Worm (Caenorhabditis elegans): Measurements from ENCODE around the gene best-14.

The best-14 gene

DNA sequence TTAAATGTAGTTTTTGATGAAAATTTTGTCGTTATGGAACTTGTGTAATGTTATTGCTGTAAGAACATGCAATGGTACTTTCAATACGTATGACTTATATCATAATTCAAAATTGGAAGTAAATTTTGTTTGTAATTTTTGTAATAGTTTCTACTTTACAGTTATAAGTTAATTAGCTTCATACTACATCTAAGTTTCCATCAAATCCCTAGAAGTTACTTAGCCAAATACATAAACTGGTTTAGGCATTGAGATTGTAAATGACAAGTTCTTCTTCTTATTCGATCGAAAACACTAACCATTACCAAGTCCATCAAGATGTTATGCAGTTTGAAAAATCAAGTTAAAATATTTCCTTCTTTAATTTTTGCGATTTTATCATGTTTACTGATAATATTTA is 8.1 kb upstream of the best-14 start, which contains the start of gene F32G8.2:
TSS of gene F32G8.2 (plus strand) at position 301 of the 400 bp plus-strand sequence.
- TF ChIP-seq sea-1 (GFP tag; conservative IDR thresholded peaks at IDR 0.05) (no peak), F13C5.2 (tag; optimal IDR thresholded peaks at IDR 0.05) (no peak), scrt-1 (GFP tag; IDR thresholded peaks at IDR 0.05) (no peak), ceh-36 (tag; optimal IDR thresholded peaks at IDR 0.05) (no peak), flt-1 (GFP tag; IDR thresholded peaks at IDR 0.05) (no peak), tra-4 (tag; optimal IDR thresholded peaks at IDR 0.05) (no peak), hmg-4 (GFP tag; optimal IDR thresholded peaks at IDR 0.05) (no peak), ets-7 (tag; optimal IDR thresholded peaks at IDR 0.05) (no peak), ama-1 (optimal IDR thresholded peaks at IDR 0.05) (no peak), hmbx-1 (tag; optimal IDR thresholded peaks at IDR 0.05) (no peak), tbx-37 (GFP tag; conservative IDR thresholded peaks at IDR 0.05) (no peak), pes-1 (GFP tag; IDR thresholded peaks at IDR 0.05) (no peak), ceh-13 (GFP tag; optimal IDR thresholded peaks at IDR 0.05) (no peak), hnd-1 (tag; optimal IDR thresholded peaks at IDR 0.05) (no peak), tbx-11 (GFP tag; IDR thresholded peaks at IDR 0.05) (no peak), aly-1 (tag; optimal IDR thresholded peaks at IDR 0.05) (no peak), B0310.2 (tag; optimal IDR thresholded peaks at IDR 0.05) (no peak)

DNA sequence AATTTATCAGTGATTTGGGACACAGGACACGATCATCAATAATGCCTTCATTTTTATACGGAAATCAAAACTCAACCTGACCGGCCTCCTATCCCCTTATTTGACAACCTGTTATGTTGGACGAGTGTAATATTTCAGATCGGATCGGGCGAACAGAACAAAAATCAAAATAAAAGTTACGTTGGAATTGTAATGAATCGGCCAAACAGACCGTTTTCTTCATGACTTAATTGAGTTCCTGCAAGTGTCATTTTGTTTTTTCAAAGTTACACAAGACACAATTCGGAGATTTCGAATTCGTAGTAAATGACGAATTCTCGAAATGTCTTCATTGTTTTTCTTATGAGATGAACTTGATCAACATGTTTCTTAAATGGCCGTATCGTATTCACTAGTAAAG is 2.5 kb upstream of the best-14 start, which contains the start of gene F32G8.3:
TSS of gene F32G8.3 (minus strand) at position 101 of the 400 bp plus-strand sequence.
- TF ChIP-seq ets-7 (tag; optimal IDR thresholded peaks at IDR 0.05) = no peak
- TF ChIP-seq ceh-36 (tag; optimal IDR thresholded peaks at IDR 0.05) = no peak
- no peak for TF ChIP-seq F13C5.2 (tag; optimal IDR thresholded peaks at IDR 0.05)
- no peak for TF ChIP-seq scrt-1 (GFP tag; IDR thresholded peaks at IDR 0.05)
- no peak for TF ChIP-seq pes-1 (GFP tag; IDR thresholded peaks at IDR 0.05)
- no peak for TF ChIP-seq tbx-37 (GFP tag; conservative IDR thresholded peaks at IDR 0.05)
- TF ChIP-seq flt-1 (GFP tag; IDR thresholded peaks at IDR 0.05) = no peak
- TF ChIP-seq B0310.2 (tag; optimal IDR thresholded peaks at IDR 0.05) = no peak
- TF ChIP-seq hmbx-1 (tag; optimal IDR thresholded peaks at IDR 0.05) = no peak
- TF ChIP-seq sea-1 (GFP tag; conservative IDR thresholded peaks at IDR 0.05) = no peak
- TF ChIP-seq hmg-4 (GFP tag; optimal IDR thresholded peaks at IDR 0.05) = no peak
- TF ChIP-seq ama-1 (optimal IDR thresholded peaks at IDR 0.05) = no peak
- TF ChIP-seq hnd-1 (tag; optimal IDR thresholded peaks at IDR 0.05) = no peak
- no peak for TF ChIP-seq tbx-11 (GFP tag; IDR thresholded peaks at IDR 0.05)
- TF ChIP-seq aly-1 (tag; optimal IDR thresholded peaks at IDR 0.05) = no peak
- TF ChIP-seq ceh-13 (GFP tag; optimal IDR thresholded peaks at IDR 0.05) = no peak

DNA sequence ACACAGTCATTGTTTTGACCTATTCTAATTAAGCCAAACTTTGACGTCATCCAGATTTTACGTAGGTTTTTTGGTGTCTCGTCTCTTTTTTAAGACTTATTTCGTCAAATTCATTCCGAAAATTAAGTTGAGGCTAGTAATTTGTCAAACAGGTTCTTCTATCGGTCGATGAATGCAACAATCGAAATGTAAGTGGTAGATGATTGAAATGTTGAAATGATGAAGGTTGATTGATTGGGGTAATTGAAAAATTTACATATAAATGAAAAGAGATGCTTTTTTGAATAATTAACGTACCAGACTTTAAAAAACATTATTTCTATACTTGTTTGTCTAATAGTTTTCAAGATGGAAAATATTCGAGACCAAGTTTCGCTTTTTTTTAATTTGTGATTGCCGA is 1.4 kb upstream of the best-14 start:
- TF ChIP-seq sea-1 (GFP tag; conservative IDR thresholded peaks at IDR 0.05) = no peak
- no peak for TF ChIP-seq ceh-13 (GFP tag; optimal IDR thresholded peaks at IDR 0.05)
- no peak for TF ChIP-seq ceh-36 (tag; optimal IDR thresholded peaks at IDR 0.05)
- TF ChIP-seq aly-1 (tag; optimal IDR thresholded peaks at IDR 0.05) = no peak
- TF ChIP-seq B0310.2 (tag; optimal IDR thresholded peaks at IDR 0.05) = no peak
- TF ChIP-seq flt-1 (GFP tag; IDR thresholded peaks at IDR 0.05) = no peak
- TF ChIP-seq F13C5.2 (tag; optimal IDR thresholded peaks at IDR 0.05) = no peak
- no peak for TF ChIP-seq hmg-4 (GFP tag; optimal IDR thresholded peaks at IDR 0.05)
- TF ChIP-seq hmbx-1 (tag; optimal IDR thresholded peaks at IDR 0.05) = no peak
- no peak for TF ChIP-seq ama-1 (optimal IDR thresholded peaks at IDR 0.05)
- no peak for TF ChIP-seq pes-1 (GFP tag; IDR thresholded peaks at IDR 0.05)
- TF ChIP-seq ets-7 (tag; optimal IDR thresholded peaks at IDR 0.05) = no peak
- no peak for TF ChIP-seq tbx-11 (GFP tag; IDR thresholded peaks at IDR 0.05)
- TF ChIP-seq scrt-1 (GFP tag; IDR thresholded peaks at IDR 0.05) = no peak
- TF ChIP-seq tbx-37 (GFP tag; conservative IDR thresholded peaks at IDR 0.05) = no peak
- no peak for TF ChIP-seq hnd-1 (tag; optimal IDR thresholded peaks at IDR 0.05)

DNA sequence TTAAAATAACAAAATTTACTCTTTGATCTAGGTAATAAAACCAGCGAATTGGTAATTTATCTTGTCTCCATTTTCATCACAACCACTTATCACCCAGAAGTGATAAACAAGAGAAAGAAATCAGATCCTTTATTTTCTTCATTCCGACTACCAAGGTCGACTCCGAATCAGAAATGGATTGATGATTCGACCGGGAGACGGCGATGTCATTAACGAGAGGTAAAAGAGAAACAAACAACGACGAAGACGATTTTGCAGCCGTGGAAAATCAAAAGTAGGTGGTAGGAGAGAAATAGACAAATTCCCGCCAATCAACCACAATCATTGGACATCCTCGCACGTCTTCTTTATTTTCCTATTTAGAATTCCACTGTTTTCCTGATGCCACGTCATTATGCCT is 682 bp upstream of the best-14 start:
- TF ChIP-seq ceh-36 (tag; optimal IDR thresholded peaks at IDR 0.05) = no peak
- TF ChIP-seq tbx-11 (GFP tag; IDR thresholded peaks at IDR 0.05) = no peak

DNA sequence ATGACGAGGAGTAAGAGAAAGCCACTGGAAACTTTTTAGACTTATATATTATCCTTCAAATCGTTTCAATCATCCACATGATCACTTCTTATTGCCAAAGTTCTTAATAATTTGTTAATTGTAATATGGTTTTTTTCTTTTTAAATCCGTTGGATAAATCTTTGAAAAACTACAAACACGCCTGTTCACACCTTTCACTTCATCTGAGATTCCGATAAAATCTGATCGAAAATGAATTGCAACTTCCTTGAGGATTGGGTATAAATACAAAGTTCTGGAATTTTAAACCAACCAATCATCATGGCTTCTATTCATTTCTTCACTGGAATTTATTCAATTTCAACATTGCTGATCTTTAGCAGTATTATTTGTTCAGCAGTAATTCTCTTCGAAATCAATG is 2.8 kb downstream of the best-14 start, which contains the start of gene col-152:
TSS of gene col-152 (plus strand) at position 301 of the 400 bp plus-strand sequence.
- TF ChIP-seq tbx-11 (GFP tag; IDR thresholded peaks at IDR 0.05) (no peak), sea-1 (GFP tag; conservative IDR thresholded peaks at IDR 0.05) (no peak), tbx-37 (GFP tag; conservative IDR thresholded peaks at IDR 0.05) (no peak)

DNA sequence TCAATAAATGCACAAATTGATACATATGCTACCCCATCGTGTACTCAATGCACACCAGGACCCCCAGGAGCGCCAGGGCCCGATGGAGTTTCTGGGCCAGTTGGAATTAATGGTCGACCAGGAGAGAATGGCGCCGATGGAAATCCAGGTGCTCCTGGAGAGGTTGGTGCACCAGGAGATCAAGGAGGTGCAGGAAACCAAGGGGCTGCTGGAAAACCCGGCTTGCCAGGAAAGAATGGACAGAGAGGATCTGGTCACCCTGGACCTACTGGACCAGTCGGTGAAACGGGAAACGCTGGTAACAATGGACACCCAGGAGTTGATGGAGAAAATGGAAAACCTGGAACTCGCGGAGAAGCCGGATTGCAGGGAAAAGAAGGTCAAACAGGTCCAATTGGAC is 3.9 kb downstream of the best-14 start:
- TF ChIP-seq F13C5.2 (tag; optimal IDR thresholded peaks at IDR 0.05) (no peak), ets-7 (tag; optimal IDR thresholded peaks at IDR 0.05) (no peak), tbx-37 (GFP tag; conservative IDR thresholded peaks at IDR 0.05) (no peak), flt-1 (GFP tag; IDR thresholded peaks at IDR 0.05) (no peak), B0310.2 (tag; optimal IDR thresholded peaks at IDR 0.05) (no peak), pes-1 (GFP tag; IDR thresholded peaks at IDR 0.05) (no peak), aly-1 (tag; optimal IDR thresholded peaks at IDR 0.05) (no peak), hnd-1 (tag; optimal IDR thresholded peaks at IDR 0.05) (no peak), sea-1 (GFP tag; conservative IDR thresholded peaks at IDR 0.05) (no peak), hmg-4 (GFP tag; optimal IDR thresholded peaks at IDR 0.05) (no peak), tbx-11 (GFP tag; IDR thresholded peaks at IDR 0.05) (no peak), ceh-36 (tag; optimal IDR thresholded peaks at IDR 0.05) (no peak), ama-1 (optimal IDR thresholded peaks at IDR 0.05) (no peak), tra-4 (tag; optimal IDR thresholded peaks at IDR 0.05) (no peak), ceh-13 (GFP tag; optimal IDR thresholded peaks at IDR 0.05) (no peak), scrt-1 (GFP tag; IDR thresholded peaks at IDR 0.05) (no peak), hmbx-1 (tag; optimal IDR thresholded peaks at IDR 0.05) (no peak)

DNA sequence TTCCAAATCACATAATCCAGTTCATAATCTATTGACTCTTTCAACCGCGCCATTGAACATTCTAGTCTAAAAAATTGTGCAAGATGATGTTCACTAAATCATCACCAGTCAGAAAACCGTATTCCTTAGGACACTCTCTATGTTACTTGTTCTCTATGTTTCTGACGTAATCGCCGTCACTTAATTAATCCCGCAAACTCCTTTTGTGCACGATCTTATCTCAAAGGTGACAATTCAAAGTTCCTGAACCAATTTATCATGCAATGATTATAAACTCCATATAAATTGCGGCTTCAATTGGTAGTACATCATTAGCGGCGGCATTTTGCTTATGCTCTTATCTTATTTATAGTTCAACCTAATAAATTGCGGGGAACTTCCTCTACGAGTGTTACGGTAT is 5.0 kb downstream of the best-14 start:
- TF ChIP-seq tbx-37 (GFP tag; conservative IDR thresholded peaks at IDR 0.05) (no peak), aly-1 (tag; optimal IDR thresholded peaks at IDR 0.05) (no peak), ceh-13 (GFP tag; optimal IDR thresholded peaks at IDR 0.05) (no peak), B0310.2 (tag; optimal IDR thresholded peaks at IDR 0.05) (no peak), ceh-36 (tag; optimal IDR thresholded peaks at IDR 0.05) (no peak), hmg-4 (GFP tag; optimal IDR thresholded peaks at IDR 0.05) (no peak), hmbx-1 (tag; optimal IDR thresholded peaks at IDR 0.05) (no peak), ets-7 (tag; optimal IDR thresholded peaks at IDR 0.05) (no peak)

DNA sequence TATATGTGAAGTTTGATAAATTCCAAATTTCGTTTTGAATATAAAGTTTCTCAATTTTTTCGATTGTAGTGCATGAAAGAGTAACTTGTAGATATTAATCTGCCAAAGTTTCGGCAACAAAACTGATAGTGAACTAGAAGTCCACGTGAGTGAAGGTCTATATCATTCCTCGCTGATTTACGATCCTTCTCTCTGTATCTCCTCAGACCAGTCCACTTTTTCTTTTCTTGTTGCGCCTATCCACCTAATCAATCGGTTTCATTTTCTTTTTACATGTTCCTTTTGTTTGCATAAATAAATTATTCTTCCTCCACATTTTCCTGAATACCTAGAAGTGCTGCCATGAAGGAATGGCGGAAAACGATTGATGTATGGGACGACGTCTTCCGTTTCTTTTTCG is 6.4 kb downstream of the best-14 start:
- TF ChIP-seq pes-1 (GFP tag; IDR thresholded peaks at IDR 0.05) (no peak), aly-1 (tag; optimal IDR thresholded peaks at IDR 0.05) (no peak), ceh-13 (GFP tag; optimal IDR thresholded peaks at IDR 0.05) (no peak), flt-1 (GFP tag; IDR thresholded peaks at IDR 0.05) (no peak), F13C5.2 (tag; optimal IDR thresholded peaks at IDR 0.05) (no peak), ets-7 (tag; optimal IDR thresholded peaks at IDR 0.05) (no peak), tra-4 (tag; optimal IDR thresholded peaks at IDR 0.05) (no peak), tbx-37 (GFP tag; conservative IDR thresholded peaks at IDR 0.05) (no peak), hmg-4 (GFP tag; optimal IDR thresholded peaks at IDR 0.05) (no peak), hnd-1 (tag; optimal IDR thresholded peaks at IDR 0.05) (no peak), tbx-11 (GFP tag; IDR thresholded peaks at IDR 0.05) (no peak), ama-1 (optimal IDR thresholded peaks at IDR 0.05) (no peak)

All from whole organism, early embryonic.